Worm (Caenorhabditis elegans) whole organism, L3 larva: Measurements from ENCODE around the gene zig-2.

Experiments used
- fkh-2 ChIP-seq: fragments of 150-350 bp; optimal IDR thresholded peaks from 2 replicates; lab custom pipeline; 2014; ENCODE audit warnings: missing biosample characterization, missing genetic modification reagents, missing genetic modification characterization
- jun-1 ChIP-seq: fragments of 150-350 bp; optimal IDR thresholded peaks from 2 replicates; lab custom pipeline; 2014; ENCODE audit warnings: missing biosample characterization, missing genetic modification reagents, missing genetic modification characterization
- mdl-1 ChIP-seq: fragments of 150-350 bp; optimal IDR thresholded peaks from 2 replicates; lab custom pipeline; 2014; ENCODE audit warnings: missing biosample characterization, missing genetic modification characterization
- nhr-23 ChIP-seq: fragments of 150-350 bp; optimal IDR thresholded peaks from 2 replicates; lab custom pipeline; 2014; ENCODE audit warnings: missing biosample characterization, missing genetic modification reagents, missing genetic modification characterization
- nhr-77 ChIP-seq: fragments of 150-350 bp; optimal IDR thresholded peaks from 2 replicates; lab custom pipeline; 2014; ENCODE audit warnings: missing biosample characterization, missing genetic modification characterization
- pqm-1 ChIP-seq: fragments of 150-350 bp; optimal IDR thresholded peaks from 2 replicates; lab custom pipeline; 2017; ENCODE audit warnings: missing biosample characterization, missing genetic modification characterization, inconsistent platforms
- snpc-4 ChIP-seq: fragments of 150-350 bp; optimal IDR thresholded peaks from 2 replicates; lab custom pipeline; 2014; ENCODE audit warnings: missing biosample characterization, missing genetic modification characterization

ce11 chrX:12313779-12314178 is 27.5 kb downstream of the zig-2 start:
- no peak for TF ChIP-seq fkh-2 (tag; lab: Kevin White, UChicago)
- no peak for TF ChIP-seq jun-1
- no peak for TF ChIP-seq nhr-23 (tag; lab: Kevin White, UChicago)
- TF ChIP-seq mdl-1: no peak
- TF ChIP-seq nhr-77: no peak
- TF ChIP-seq pqm-1 (tag; lab: Kevin White, UChicago): no peak
- TF ChIP-seq snpc-4 (tag; lab: Kevin White, UChicago): no peak
